Worm (Caenorhabditis elegans) whole organism, L2 larva: ENCODE results near the gene F58F12.12.

Experiments
- Y55F3AM.14 ChIP-seq: fragments of 200-800 bp; sonication (Bioruptor generic); optimal IDR thresholded peaks from 2 replicates; lab custom pipeline; 2018; ENCODE audit warnings: mild to moderate bottlenecking, missing genetic modification characterization, missing compliant biosample characterization
- ZK546.5 ChIP-seq: sonication (generic microtip); optimal IDR thresholded peaks from 2 replicates; lab custom pipeline; 2017; ENCODE audit warnings: missing biosample characterization, missing genetic modification characterization
- aly-2 ChIP-seq: fragments of 150-350 bp; optimal IDR thresholded peaks from 2 replicates; lab custom pipeline; 2014; ENCODE audit warnings: missing biosample characterization, missing genetic modification characterization
- ama-1 ChIP-seq: fragments of 150-350 bp; optimal IDR thresholded peaks from 2 replicates; lab custom pipeline; 2018; ENCODE audit warnings: inconsistent platforms
- elt-1 ChIP-seq: fragments of 150-350 bp; optimal IDR thresholded peaks from 2 replicates; lab custom pipeline; 2014; ENCODE audit warnings: missing biosample characterization, missing genetic modification characterization
- fos-1 ChIP-seq: fragments of 150-350 bp; optimal IDR thresholded peaks from 2 replicates; lab custom pipeline; 2014; ENCODE audit warnings: missing biosample characterization, missing genetic modification characterization
- lin-39 ChIP-seq: fragments of 150-350 bp; optimal IDR thresholded peaks from 2 replicates; lab custom pipeline; 2014; ENCODE audit warnings: missing biosample characterization, missing genetic modification reagents, missing genetic modification characterization
- lsy-2 ChIP-seq, 2 experiments: fragments of 150-350 bp in 1 of 2; sonication (generic microtip) in 1 of 2; optimal IDR thresholded peaks; 2 replicates each; lab custom pipeline; 2014 to 2017; ENCODE audit warnings: missing biosample characterization in 2 of 2, missing genetic modification characterization in 2 of 2
- nhr-237 ChIP-seq: fragments of 150-350 bp; optimal IDR thresholded peaks from 2 replicates; lab custom pipeline; 2014; ENCODE audit warnings: missing biosample characterization, missing genetic modification characterization
- nhr-25 ChIP-seq: fragments of 150-350 bp; sonication (generic microtip); optimal IDR thresholded peaks from 3 replicates; lab custom pipeline; 2014; ENCODE audit warnings: missing biosample characterization, missing genetic modification characterization
- ztf-11 ChIP-seq: sonication (generic microtip); optimal IDR thresholded peaks from 2 replicates; lab custom pipeline; 2017; ENCODE audit warnings: missing biosample characterization, missing genetic modification characterization
- ztf-4 ChIP-seq: fragments of 150-350 bp; optimal IDR thresholded peaks from 2 replicates; lab custom pipeline; 2014; ENCODE audit warnings: missing biosample characterization, missing genetic modification characterization

DNA sequence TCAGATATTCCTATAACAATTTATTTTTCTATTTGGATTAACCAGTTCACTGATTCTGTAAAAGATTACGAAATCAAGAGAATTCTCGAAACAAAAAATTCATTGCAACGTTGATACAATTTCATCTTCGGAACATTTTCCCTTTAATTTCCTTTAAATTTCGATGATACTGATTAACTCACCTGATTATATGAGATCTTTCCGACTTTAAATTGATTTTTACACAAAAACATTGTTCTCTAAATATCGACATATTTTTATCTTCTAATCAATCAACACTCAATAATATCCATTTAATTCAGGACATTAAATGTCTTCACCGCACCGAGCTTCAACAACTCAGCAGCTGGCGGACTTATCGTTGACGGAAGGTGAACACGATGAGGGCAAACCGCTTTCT is 10.0 kb upstream of the F58F12.12 start, which contains the start of gene lin-23:
- TF ChIP-seq lin-39 (tag; lab: Kevin White, UChicago) = no peak
- no peak for TF ChIP-seq aly-2 (tag; lab: Kevin White, UChicago)
- no peak for TF ChIP-seq nhr-237 (tag; lab: Kevin White, UChicago)
- TF ChIP-seq ama-1 (lab: Kevin White, UChicago) = no peak
- no peak for TF ChIP-seq fos-1 (tag; lab: Kevin White, UChicago)
- TF ChIP-seq ZK546.5 (tag; lab: Kevin White, UChicago) = no peak
- no peak for TF ChIP-seq elt-1 (tag; lab: Kevin White, UChicago)
- no peak for TF ChIP-seq nhr-25
- TF ChIP-seq ztf-4 (tag; lab: Kevin White, UChicago) = no peak
- no peak for TF ChIP-seq lsy-2 (tag; optimal IDR thresholded peaks at IDR 0.05; lab: Kevin White, UChicago)
- no peak for TF ChIP-seq Y55F3AM.14 (GFP tag; lab: Kevin White, UChicago)
- TF ChIP-seq ztf-11 (tag; lab: Kevin White, UChicago) = no peak
